Worm (Caenorhabditis elegans) whole organism, L3 larva: ENCODE data around the gene Y68A4A.10.

ENCODE experiments used
- daf-12 ChIP-seq: fragments of 150-350 bp; optimal IDR thresholded peaks from 2 replicates; lab custom pipeline; 2014; ENCODE audit warnings: missing biosample characterization, missing genetic modification reagents, missing genetic modification characterization
- egl-27 ChIP-seq: sonication (generic microtip); optimal IDR thresholded peaks from 4 replicates; lab custom pipeline; 2017; ENCODE audit warnings: missing biosample characterization, missing genetic modification reagents, missing genetic modification characterization
- lin-15B ChIP-seq: fragments of 150-350 bp; optimal IDR thresholded peaks from 2 replicates; lab custom pipeline; 2014; ENCODE audit warnings: missing biosample characterization, missing genetic modification characterization
- nhr-25 ChIP-seq: sonication (generic microtip); optimal IDR thresholded peaks from 2 replicates; lab custom pipeline; 2017; ENCODE audit warnings: missing biosample characterization, missing genetic modification characterization
- unc-39 ChIP-seq: sonication (generic microtip); optimal IDR thresholded peaks from 4 replicates; lab custom pipeline; 2017; ENCODE audit warnings: missing biosample characterization, missing genetic modification characterization
- unc-62 ChIP-seq: fragments of 150-350 bp; sonication (generic microtip); optimal IDR thresholded peaks from 4 replicates; lab custom pipeline; 2014; ENCODE audit warnings: missing biosample characterization, missing genetic modification reagents, missing genetic modification characterization
- zag-1 ChIP-seq: fragments of 150-350 bp; optimal IDR thresholded peaks from 2 replicates; lab custom pipeline; 2014; ENCODE audit warnings: missing biosample characterization, missing genetic modification characterization

- TF ChIP-seq daf-12 (tag; lab: Kevin White, UChicago) (no peak), egl-27 (tag; lab: Kevin White, UChicago) (no peak), nhr-25 (no peak), unc-39 (tag; lab: Kevin White, UChicago) (no peak), unc-62 (no peak), zag-1 (tag; lab: Kevin White, UChicago) (no peak), lin-15B (no peak)
Measured at ce11 chrV:17241278-17241661, 39.3 kb downstream of the Y68A4A.10 start.
